Fruit fly (Drosophila melanogaster): Measurements from ENCODE around the gene CG45071.
A peak's percentile ranks its signal among the peaks of the same experiment; 100 is the strongest.

The CG45071 gene

dm6 chr3L:15107776-15108379 lies 2.2 kb downstream of the CG45071 start (continued):
- peak; percentile 95 for TF ChIP-seq ss (GFP tag; optimal IDR thresholded peaks at IDR 0.05)
- peak; percentile 97 for TF ChIP-seq esn (GFP tag; optimal IDR thresholded peaks at IDR 0.05)
- TF ChIP-seq CG7368 (GFP tag; optimal IDR thresholded peaks at IDR 0.05): peak; percentile 89
- TF ChIP-seq CG4318 (GFP tag; optimal IDR thresholded peaks at IDR 0.05): peak; percentile 95
- TF ChIP-seq CG32006 (GFP tag; optimal IDR thresholded peaks at IDR 0.05): peak; percentile 99
- peak; percentile 94 for TF ChIP-seq Met (GFP tag; optimal IDR thresholded peaks at IDR 0.05)
- peak; percentile 96 for TF ChIP-seq CG3032 (tag; optimal IDR thresholded peaks at IDR 0.05)
- TF ChIP-seq CG34406 (GFP tag; optimal IDR thresholded peaks at IDR 0.05): peak; percentile 96
- TF ChIP-seq Lpt (GFP tag; optimal IDR thresholded peaks at IDR 0.05): peak; percentile 87
- TF ChIP-seq CG6854 (GFP tag; optimal IDR thresholded peaks at IDR 0.05): peak; percentile 100
- TF ChIP-seq vri (GFP tag; optimal IDR thresholded peaks at IDR 0.05): peak; percentile 80
- peak; percentile 87 for TF ChIP-seq Hr39 (GFP tag; optimal IDR thresholded peaks at IDR 0.05)
- TF ChIP-seq CG15336 (GFP tag; IDR thresholded peaks at IDR 0.05): peak; percentile 96
- peak; percentile 91 for TF ChIP-seq Eip93F (GFP tag; optimal IDR thresholded peaks at IDR 0.05)
- TF ChIP-seq Sox15 (GFP tag; optimal IDR thresholded peaks at IDR 0.05): peak; percentile 94
- peak; percentile 89 for TF ChIP-seq CG9139 (GFP tag; optimal IDR thresholded peaks at IDR 0.05)
- peak; percentile 95 for TF ChIP-seq achi (GFP tag; optimal IDR thresholded peaks at IDR 0.05)
- peak; percentile 85 for TF ChIP-seq Blimp-1 (GFP tag; optimal IDR thresholded peaks at IDR 0.05)
- TF ChIP-seq CG16779 (tag; optimal IDR thresholded peaks at IDR 0.05): peak; percentile 94
- TF ChIP-seq Sox102F (GFP tag; optimal IDR thresholded peaks at IDR 0.05): peak; percentile 92
- peak; percentile 97 for TF ChIP-seq spab (GFP tag; optimal IDR thresholded peaks at IDR 0.05)
- TF ChIP-seq CG11294 (GFP tag; IDR thresholded peaks at IDR 0.05): peak; percentile 88
- TF ChIP-seq CG6163 (GFP tag; IDR thresholded peaks at IDR 0.05): peak; percentile 82
- TF ChIP-seq Gug (GFP tag; IDR thresholded peaks at IDR 0.05): peak; percentile 86
- TF ChIP-seq salr (GFP tag; optimal IDR thresholded peaks at IDR 0.05): peak; percentile 84 to 99
- TF ChIP-seq cyc (GFP tag; optimal IDR thresholded peaks at IDR 0.05): peak; percentile 91
- TF ChIP-seq Ets96B (tag; optimal IDR thresholded peaks at IDR 0.05): peak; percentile 95
- peak; percentile 98 for TF ChIP-seq fd59A (GFP tag; optimal IDR thresholded peaks at IDR 0.05)

DNA sequence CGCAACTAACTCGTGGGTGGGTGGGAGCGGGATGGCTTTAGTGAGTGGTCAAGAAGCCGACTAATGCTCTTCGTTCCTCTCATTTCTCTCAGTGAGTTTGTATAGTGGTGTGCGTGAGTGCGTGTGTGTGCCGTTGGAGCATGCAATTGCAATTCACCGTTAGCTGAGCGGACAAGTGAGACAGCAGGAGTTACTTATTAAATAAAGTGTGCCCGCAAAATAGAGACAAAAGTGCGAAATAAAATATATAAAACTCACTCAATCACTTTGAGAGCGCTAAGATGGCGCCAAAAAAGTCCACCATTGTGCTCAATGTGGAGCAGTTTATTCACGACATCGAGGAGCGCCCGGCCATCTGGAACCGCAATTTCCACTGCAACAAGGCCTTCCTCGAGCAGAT lies 2.8 kb downstream of the CG45071 start:
- TF ChIP-seq eg (GFP tag; IDR thresholded peaks at IDR 0.05): peak; percentile 53
- no peak for TF ChIP-seq vri (GFP tag; optimal IDR thresholded peaks at IDR 0.05)
- no peak for TF ChIP-seq CG31627 (GFP tag; optimal IDR thresholded peaks at IDR 0.05)
- peak; percentile 39 for TF ChIP-seq CG6276 (GFP tag; optimal IDR thresholded peaks at IDR 0.05)
- TF ChIP-seq CG15336 (GFP tag; IDR thresholded peaks at IDR 0.05): peak; percentile 13; the same call in 1 of the 2 replicates
- no peak for TF ChIP-seq CG8632 (GFP tag; optimal IDR thresholded peaks at IDR 0.05)
- no peak for TF ChIP-seq ss (GFP tag; optimal IDR thresholded peaks at IDR 0.05)

DNA sequence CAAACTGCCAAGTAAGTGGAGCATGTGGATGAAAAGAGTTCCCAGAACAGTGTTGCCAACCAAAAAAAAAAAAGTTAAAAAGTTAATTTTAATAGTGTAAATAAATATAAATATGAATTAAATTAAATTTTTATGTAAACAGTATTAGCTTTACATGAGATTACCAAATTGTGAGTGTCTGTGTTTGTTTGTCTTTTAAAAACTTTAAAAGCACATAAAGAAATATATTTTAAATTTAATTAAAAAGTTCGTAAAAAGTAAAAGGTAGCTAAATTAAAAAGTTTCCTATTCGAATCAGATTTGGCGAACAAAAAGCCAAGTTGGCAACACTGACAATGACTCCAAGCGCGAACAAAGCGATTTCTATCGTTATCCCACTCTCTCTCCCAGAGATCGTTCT lies 3.3 kb downstream of the CG45071 start:
- TF ChIP-seq Hr4 (GFP tag; optimal IDR thresholded peaks at IDR 0.05) (no peak), Sox102F (GFP tag; optimal IDR thresholded peaks at IDR 0.05) (no peak), Ets96B (tag; optimal IDR thresholded peaks at IDR 0.05) (peak; percentile 39), topi (GFP tag; optimal IDR thresholded peaks at IDR 0.05) (no peak), dsx (GFP tag; optimal IDR thresholded peaks at IDR 0.05; ENCODE audit: poor library complexity, severe bottlenecking) (peak; percentile 5), Eip78C (GFP tag) (peak; percentile 82), Sox14 (GFP tag; optimal IDR thresholded peaks at IDR 0.05) (peak; percentile 8), acj6 (GFP tag; optimal IDR thresholded peaks at IDR 0.05) (peak; percentile 50), spab (GFP tag; optimal IDR thresholded peaks at IDR 0.05) (no peak), CG8319 (GFP tag; optimal IDR thresholded peaks at IDR 0.05) (no peak), Blimp-1 (GFP tag; optimal IDR thresholded peaks at IDR 0.05) (no peak), fd59A (GFP tag; optimal IDR thresholded peaks at IDR 0.05) (no peak), fd85E (GFP tag; optimal IDR thresholded peaks at IDR 0.05) (no peak), lz (GFP tag; optimal IDR thresholded peaks at IDR 0.05) (peak; percentile 26), CG10669 (GFP tag; optimal IDR thresholded peaks at IDR 0.05) (no peak), CG6854 (GFP tag; optimal IDR thresholded peaks at IDR 0.05) (no peak), CG3919 (GFP tag; optimal IDR thresholded peaks at IDR 0.05) (no peak), Met (GFP tag; optimal IDR thresholded peaks at IDR 0.05) (peak; percentile 5), salr (GFP tag; optimal IDR thresholded peaks at IDR 0.05) (no peak), CG6808 (GFP tag; optimal IDR thresholded peaks at IDR 0.05) (no peak), CG9139 (GFP tag; optimal IDR thresholded peaks at IDR 0.05) (no peak), CG16779 (tag; optimal IDR thresholded peaks at IDR 0.05) (no peak), Ets21C (GFP tag; optimal IDR thresholded peaks at IDR 0.05) (no peak), eg (GFP tag; IDR thresholded peaks at IDR 0.05) (no peak), svp (GFP tag) (no peak), dac (GFP tag; optimal IDR thresholded peaks at IDR 0.05) (no peak), CG6276 (GFP tag; optimal IDR thresholded peaks at IDR 0.05) (no peak)

Data from whole organism, prepupa.